Worm (Caenorhabditis elegans) whole organism, young adult: ENCODE data around the gene msp-58.
"Not testable (repeated sequence)": the region's sequence is repeated elsewhere in the genome, so short reads cannot be mapped to it uniquely, and the experiment has no call there.

ENCODE experiments used
- B0035.1 ChIP-seq: sonication (generic microtip); optimal IDR thresholded peaks from 2 replicates; lab custom pipeline; 2016; ENCODE audit warnings: missing genetic modification characterization, mild to moderate bottlenecking, missing compliant biosample characterization, missing genotype, missing genetic modification reagents
- B0261.1 ChIP-seq: sonication (generic microtip); optimal IDR thresholded peaks from 2 replicates; lab custom pipeline; 2016; ENCODE audit warnings: mild to moderate bottlenecking, missing genetic modification characterization, moderate library complexity, missing compliant biosample characterization
- C06A6.2 ChIP-seq: fragments of 200-800 bp; sonication (Bioruptor generic); conservative IDR thresholded peaks from 2 replicates; pipeline ENCODE4 v1.3.6; 2022; ENCODE audit warnings: missing genetic modification characterization, missing compliant biosample characterization
- F22D6.2 ChIP-seq: sonication (generic microtip); optimal IDR thresholded peaks from 2 replicates; lab custom pipeline; 2016; ENCODE audit warnings: mild to moderate bottlenecking, missing genetic modification characterization, missing compliant biosample characterization
- F23B12.7 ChIP-seq: sonication (generic microtip); optimal IDR thresholded peaks from 2 replicates; lab custom pipeline; 2017; ENCODE audit warnings: missing genetic modification characterization, mild to moderate bottlenecking, missing compliant biosample characterization, antibody characterized with exemption, moderate library complexity; ENCODE audit not compliant: insufficient read depth
- F52B5.7 ChIP-seq: sonication (generic microtip); optimal IDR thresholded peaks from 2 replicates; lab custom pipeline; 2016; ENCODE audit warnings: mild to moderate bottlenecking, missing genetic modification characterization, missing compliant biosample characterization
- T07F8.4 ChIP-seq: sonication (generic microtip); optimal IDR thresholded peaks from 2 replicates; lab custom pipeline; 2016; ENCODE audit warnings: mild to moderate bottlenecking, missing genetic modification characterization, moderate library complexity, missing compliant biosample characterization
- Y53F4B.3 ChIP-seq: fragments of 200-800 bp; sonication (Bioruptor generic); IDR thresholded peaks from 2 replicates; pipeline ENCODE4 v1.3.6; 2022; ENCODE audit warnings: missing genetic modification reagents, missing genetic modification characterization, missing compliant biosample characterization
- Y79H2A.3 ChIP-seq: fragments of 200-800 bp; sonication (Bioruptor generic); conservative IDR thresholded peaks from 2 replicates; pipeline ENCODE4 v1.3.6; 2022; ENCODE audit warnings: missing genetic modification reagents, missing genetic modification characterization, missing compliant biosample characterization
- ama-1 ChIP-seq, 3 experiments: fragments of 150-350 bp in 1 of 3; sonication (generic microtip) in 2 of 3; optimal IDR thresholded peaks; 2 replicates each; lab custom pipeline; 2014 to 2018; ENCODE audit warnings: missing biosample characterization in 2 of 3, missing genetic modification characterization in 2 of 3, missing genetic modification reagents in 2 of 3
- attf-3 ChIP-seq: fragments of 200-800 bp; sonication (Bioruptor generic); conservative IDR thresholded peaks from 2 replicates; pipeline ENCODE4 v1.3.6; 2022; ENCODE audit warnings: missing genetic modification reagents, missing genetic modification characterization, missing compliant biosample characterization
- attf-5 ChIP-seq: fragments of 200-800 bp; sonication (Bioruptor generic); optimal IDR thresholded peaks from 2 replicates; lab custom pipeline; 2018; ENCODE audit warnings: mild to moderate bottlenecking, missing genetic modification characterization, missing compliant biosample characterization
- ceh-40 ChIP-seq: fragments of 200-800 bp; sonication (Bioruptor generic); IDR thresholded peaks from 2 replicates; pipeline ENCODE4 v1.3.6; 2022; ENCODE audit warnings: missing genetic modification characterization, missing compliant biosample characterization
- dpff-1 ChIP-seq: sonication (generic microtip); optimal IDR thresholded peaks from 2 replicates; lab custom pipeline; 2017; ENCODE audit warnings: mild to moderate bottlenecking, missing genetic modification characterization, missing compliant biosample characterization
- dpl-1 ChIP-seq: fragments of 150-350 bp; optimal IDR thresholded peaks from 2 replicates; lab custom pipeline; 2014; ENCODE audit warnings: missing biosample characterization, missing genetic modification reagents, missing genetic modification characterization
- egrh-3 ChIP-seq: fragments of 200-800 bp; sonication (Bioruptor generic); IDR thresholded peaks from 2 replicates; pipeline ENCODE4 v1.3.6; 2022; ENCODE audit warnings: missing genetic modification reagents, missing genetic modification characterization, missing compliant biosample characterization
- hlh-26 ChIP-seq: fragments of 200-800 bp; sonication (Bioruptor generic); conservative IDR thresholded peaks from 2 replicates; pipeline ENCODE4 v1.3.6; 2022; ENCODE audit warnings: missing genetic modification reagents, missing genetic modification characterization, missing compliant biosample characterization
- lag-1 ChIP-seq: fragments of 200-800 bp; sonication (Bioruptor generic); IDR thresholded peaks from 2 replicates; pipeline ENCODE4 v1.3.6; 2022; ENCODE audit warnings: missing genetic modification reagents, missing genetic modification characterization, missing compliant biosample characterization
- let-526 ChIP-seq: fragments of 200-800 bp; sonication (Bioruptor generic); IDR thresholded peaks from 2 replicates; pipeline ENCODE4 v1.3.6; 2022; ENCODE audit warnings: missing genetic modification reagents, missing genetic modification characterization, missing compliant biosample characterization
- lin-35 ChIP-seq, 3 experiments: fragments of 150-350 bp in 2 of 3; sonication (generic microtip) in 1 of 3; optimal IDR thresholded peaks; 2 replicates each; lab custom pipeline; 2014 to 2018; ENCODE audit warnings: missing biosample characterization in 3 of 3, missing genetic modification characterization in 3 of 3, missing genetic modification reagents in 3 of 3
- lin-40 ChIP-seq: sonication (generic microtip); optimal IDR thresholded peaks from 2 replicates; lab custom pipeline; 2016; ENCODE audit warnings: missing genetic modification characterization, mild to moderate bottlenecking, missing compliant biosample characterization, missing genotype, missing genetic modification reagents
- lir-1 ChIP-seq: fragments of 200-800 bp; sonication (Bioruptor generic); conservative IDR thresholded peaks from 2 replicates; pipeline ENCODE4 v1.3.6; 2022; ENCODE audit warnings: missing genetic modification reagents, missing genetic modification characterization, missing compliant biosample characterization
- lsl-1 ChIP-seq: fragments of 200-800 bp; sonication (Bioruptor generic); optimal IDR thresholded peaks from 2 replicates; lab custom pipeline; 2018; ENCODE audit warnings: mild to moderate bottlenecking, missing genetic modification characterization, moderate library complexity, missing compliant biosample characterization
- madf-10 ChIP-seq: sonication (generic microtip); optimal IDR thresholded peaks from 2 replicates; lab custom pipeline; 2016; ENCODE audit warnings: mild to moderate bottlenecking, missing genetic modification characterization, missing compliant biosample characterization
- repo-1 ChIP-seq: sonication (generic microtip); optimal IDR thresholded peaks from 2 replicates; lab custom pipeline; 2017; ENCODE audit warnings: mild to moderate bottlenecking, missing genetic modification characterization, missing compliant biosample characterization
- snpc-1.3 ChIP-seq: sonication (generic microtip); optimal IDR thresholded peaks from 2 replicates; lab custom pipeline; 2017; ENCODE audit warnings: missing genetic modification characterization, mild to moderate bottlenecking, missing compliant biosample characterization, antibody characterized with exemption, moderate library complexity, missing genotype, missing genetic modification reagents; ENCODE audit not compliant: insufficient read depth
- tlf-1 ChIP-seq: fragments of 200-800 bp; sonication (Bioruptor generic); optimal IDR thresholded peaks from 2 replicates; lab custom pipeline; 2018; ENCODE audit warnings: mild to moderate bottlenecking, missing genetic modification characterization, missing compliant biosample characterization
- xnd-1 ChIP-seq: sonication (generic microtip); optimal IDR thresholded peaks from 2 replicates; lab custom pipeline; 2016; ENCODE audit warnings: missing genotype, missing genetic modification reagents, missing genetic modification characterization, missing compliant biosample characterization
- ztf-25 ChIP-seq: fragments of 200-800 bp; sonication (Bioruptor generic); IDR thresholded peaks from 2 replicates; pipeline ENCODE4 v1.3.6; 2022; ENCODE audit warnings: missing genetic modification reagents, missing genetic modification characterization, missing compliant biosample characterization

The msp-58 gene

ce11 chrIV:5295240-5295639 lies 13.2 kb upstream of the msp-58 start, which contains the start of gene msp-51:
TSS of gene msp-51 (minus strand) at chrIV:5295340.
- TF ChIP-seq ceh-40; lin-40 (tag; lab: Kevin White, UChicago); attf-3 (GFP tag; lab: Robert Waterston, UW): not testable (repeated sequence)

DNA sequence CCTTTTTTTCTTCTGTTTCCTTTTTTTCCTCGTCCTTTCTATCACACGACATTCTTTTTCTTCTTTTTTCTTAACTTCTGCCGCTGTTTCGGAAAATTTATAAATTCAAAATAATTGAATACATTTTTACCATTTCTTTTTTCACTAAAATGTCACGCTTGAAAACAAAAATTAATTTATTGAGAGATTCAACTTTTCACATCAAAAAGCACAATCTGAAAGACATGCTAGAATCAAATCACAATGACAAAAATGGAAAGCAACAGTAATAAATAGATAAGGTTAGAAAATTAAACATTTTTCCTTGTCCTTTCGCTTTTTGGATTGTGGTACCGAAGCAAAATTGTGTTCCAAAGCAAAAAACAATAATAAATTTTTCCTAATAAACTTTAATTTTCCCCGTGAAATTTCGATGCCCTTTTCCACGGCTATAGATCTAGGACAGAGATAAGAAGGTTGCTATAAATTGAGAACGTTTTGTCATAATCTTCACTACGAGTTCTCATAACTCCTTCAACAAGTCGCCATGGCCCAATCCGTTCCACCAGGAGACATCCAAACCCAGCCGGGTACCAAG lies 10.9 kb upstream of the msp-58 start, which contains the start of the genes ZK354.6 and msp-113:
Gene ZK354.6 (minus strand): TSS at position 101 of the 577 bp plus-strand sequence.
Gene msp-113 (plus strand): TSS at position 527 of the 577 bp plus-strand sequence.
- TF ChIP-seq Y79H2A.3 (GFP tag; lab: Robert Waterston, UW) (no peak), dpl-1 (GFP tag; lab: Kevin White, UChicago) (no peak), B0261.1 (no peak), attf-3 (GFP tag; lab: Robert Waterston, UW) (no peak), ama-1 (optimal IDR thresholded peaks at IDR 0.05; lab: Kevin White, UChicago) (no peak), ama-1 (GFP tag; optimal IDR thresholded peaks at IDR 0.05; lab: Kevin White, UChicago) (no peak), F22D6.2 (no peak), ztf-25 (GFP tag; lab: Robert Waterston, UW) (no peak), madf-10 (tag; lab: Kevin White, UChicago) (no peak), dpff-1 (tag; lab: Kevin White, UChicago) (no peak)

DNA sequence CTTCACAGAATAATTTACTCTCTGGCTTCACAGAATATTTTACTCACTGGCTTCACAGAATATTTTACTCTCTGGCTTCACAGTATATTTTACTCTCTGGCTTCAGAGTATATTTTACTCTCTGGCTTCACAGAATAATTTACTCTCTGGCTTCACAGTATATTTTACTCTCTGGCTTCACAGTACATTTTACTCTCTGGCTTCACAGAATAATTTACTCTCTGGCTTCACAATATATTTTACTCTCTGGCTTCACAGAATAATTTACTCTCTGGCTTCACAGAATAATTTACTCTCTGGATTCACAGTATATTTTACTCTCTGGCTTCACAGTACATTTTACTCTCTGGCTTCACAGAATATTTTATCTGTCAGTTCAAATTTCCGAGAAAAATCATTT lies 9.3 kb upstream of the msp-58 start:
- TF ChIP-seq Y53F4B.3 (GFP tag; lab: Robert Waterston, UW) = peak; percentile 58; the same call in 1 of the 2 replicates
- peak; percentile 70 for TF ChIP-seq egrh-3 (GFP tag; lab: Robert Waterston, UW)

ce11 chrIV:5303030-5303429 lies 5.4 kb upstream of the msp-58 start, which contains the start of gene ZK354.7:
TSS of gene ZK354.7 (minus strand) at chrIV:5303130.
- no peak for TF ChIP-seq B0035.1 (tag; lab: Kevin White, UChicago)
- TF ChIP-seq snpc-1.3 (tag; lab: Kevin White, UChicago) = no peak
- no peak for TF ChIP-seq lir-1 (GFP tag; lab: Robert Waterston, UW)
- TF ChIP-seq tlf-1 (GFP tag; lab: Kevin White, UChicago) = no peak
- TF ChIP-seq F23B12.7 (tag; lab: Kevin White, UChicago) = no peak
- TF ChIP-seq repo-1 (tag; lab: Kevin White, UChicago) = no peak

ce11 chrIV:5306040-5306439 lies 2.4 kb upstream of the msp-58 start, which contains the start of gene ZK354.8:
TSS of gene ZK354.8 (minus strand) at chrIV:5306140.
- TF ChIP-seq attf-5 (GFP tag; lab: Kevin White, UChicago) (no peak), lin-35 (GFP tag; optimal IDR thresholded peaks at IDR 0.05; lab: Kevin White, UChicago) (no peak), repo-1 (tag; lab: Kevin White, UChicago) (no peak), lag-1 (GFP tag; lab: Robert Waterston, UW) (no peak), hlh-26 (GFP tag; lab: Robert Waterston, UW) (no peak), C06A6.2 (GFP tag; lab: Robert Waterston, UW) (no peak), Y53F4B.3 (GFP tag; lab: Robert Waterston, UW) (no peak), lsl-1 (GFP tag; lab: Kevin White, UChicago) (no peak), xnd-1 (tag; lab: Kevin White, UChicago) (no peak), F52B5.7 (tag; lab: Kevin White, UChicago) (no peak), let-526 (GFP tag; lab: Robert Waterston, UW) (no peak), T07F8.4 (tag; lab: Kevin White, UChicago) (no peak)
- TF ChIP-seq, all 124 proteins: peak for 0
